Worm (Caenorhabditis elegans): ENCODE data around the gene F44E5.17.

F44E5.17 gene

DNA sequence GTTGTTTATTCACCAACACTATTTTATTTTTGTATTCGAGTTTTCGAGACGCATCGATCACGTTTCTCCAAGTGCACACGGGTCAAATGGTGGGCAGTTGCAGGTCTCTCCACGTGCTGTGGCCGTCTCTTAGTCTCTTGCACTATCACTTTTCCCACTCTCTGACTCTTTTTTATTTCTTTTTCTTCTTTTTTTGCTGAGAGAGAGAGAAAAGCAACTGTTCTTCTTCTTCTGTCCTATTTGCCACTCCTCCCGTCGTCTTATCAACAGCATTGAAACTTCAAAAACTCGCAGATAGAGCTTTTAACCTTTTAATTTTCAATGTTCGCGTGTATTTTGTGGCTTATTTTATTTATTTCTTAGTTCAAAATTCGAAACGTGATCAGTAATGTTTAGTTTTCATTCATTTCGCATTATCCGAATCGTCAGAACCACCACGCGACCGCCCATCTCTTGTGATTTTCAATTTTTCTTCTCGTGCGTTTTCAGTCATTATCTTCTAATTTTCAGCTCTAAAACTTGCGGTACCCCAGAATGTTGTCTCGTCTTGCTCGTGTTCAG lies 19.8 kb downstream of the F44E5.17 start, which contains the start of gene alh-8 (continued):
- TF ChIP-seq fkh-4 (tag; optimal IDR thresholded peaks at IDR 0.05; ENCODE audit: borderline replicate concordance) (no peak), unc-30 (tag; optimal IDR thresholded peaks at IDR 0.05) (no peak), isw-1 (GFP tag; IDR thresholded peaks at IDR 0.05) (no peak), lin-15B (tag; optimal IDR thresholded peaks at IDR 0.05) (no peak), fkh-10 (GFP tag; optimal IDR thresholded peaks at IDR 0.05) (no peak), nhr-12 (tag; optimal IDR thresholded peaks at IDR 0.05) (no peak), elt-2 (tag; optimal IDR thresholded peaks at IDR 0.05) (peak; percentile 55), efl-1 (optimal IDR thresholded peaks at IDR 0.05) (peak; percentile 15 to 30), efl-1 (GFP tag; optimal IDR thresholded peaks at IDR 0.05 in 1 of 2) (no peak), irx-1 (tag; optimal IDR thresholded peaks at IDR 0.05) (no peak), ceh-88 (GFP tag; IDR thresholded peaks at IDR 0.05) (no peak), grh-1 (GFP tag; IDR thresholded peaks at IDR 0.05) (no peak), nhr-237 (tag; optimal IDR thresholded peaks at IDR 0.05) (no peak), elt-3 (tag; optimal IDR thresholded peaks at IDR 0.05) (peak in 2 of 6 experiments; percentile 1 to 15), hlh-17 (GFP tag; optimal IDR thresholded peaks at IDR 0.05; ENCODE audit: borderline replicate concordance) (no peak), pag-3 (tag; optimal IDR thresholded peaks at IDR 0.05; ENCODE audit: borderline replicate concordance, insufficient read depth) (peak; percentile 40), dpl-1 (GFP tag; optimal IDR thresholded peaks at IDR 0.05) (peak in 2 of 3 experiments; percentile 22 to 38), nhr-85 (tag) (peak; percentile 64), unc-130 (tag; optimal IDR thresholded peaks at IDR 0.05) (peak; percentile 46), alr-1 (tag; optimal IDR thresholded peaks at IDR 0.05; ENCODE audit: borderline replicate concordance) (no peak), fos-1 (tag; optimal IDR thresholded peaks at IDR 0.05) (peak; percentile 20), nhr-20 (tag; optimal IDR thresholded peaks at IDR 0.05) (peak; percentile 76), dsc-1 (tag; optimal IDR thresholded peaks at IDR 0.05) (no peak)

DNA sequence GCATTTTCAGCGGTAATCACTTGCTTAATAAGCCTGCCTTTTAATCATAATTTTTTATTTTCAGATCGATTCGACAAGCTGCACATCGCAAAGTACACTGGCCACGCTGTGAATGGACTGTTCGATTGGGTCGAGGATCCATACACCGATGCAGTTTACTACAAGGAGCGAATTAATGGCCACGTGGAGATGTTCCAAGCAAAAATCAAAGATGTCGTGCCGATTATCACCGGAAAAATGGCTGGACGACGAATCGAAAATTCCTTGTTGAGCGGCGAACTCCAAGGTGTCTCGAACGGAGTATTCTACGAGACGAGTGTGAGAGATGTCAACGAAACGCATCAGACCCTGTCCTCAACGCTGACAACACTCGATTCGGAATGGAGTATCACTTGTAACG lies 21.0 kb downstream of the F44E5.17 start:
- TF ChIP-seq nhr-237 (tag; optimal IDR thresholded peaks at IDR 0.05) (no peak), mef-2 (tag; optimal IDR thresholded peaks at IDR 0.05) (no peak), lin-13 (GFP tag; optimal IDR thresholded peaks at IDR 0.05) (no peak), lir-3 (tag; optimal IDR thresholded peaks at IDR 0.05; ENCODE audit: poor library complexity) (no peak), rnt-1 (tag; optimal IDR thresholded peaks at IDR 0.05) (no peak), ceh-88 (GFP tag; IDR thresholded peaks at IDR 0.05) (no peak), pax-3 (tag; optimal IDR thresholded peaks at IDR 0.05) (no peak), dpl-1 (GFP tag; optimal IDR thresholded peaks at IDR 0.05) (no peak), alr-1 (tag; optimal IDR thresholded peaks at IDR 0.05; ENCODE audit: borderline replicate concordance) (no peak), isw-1 (GFP tag; IDR thresholded peaks at IDR 0.05) (no peak), skn-1 (tag; optimal IDR thresholded peaks at IDR 0.05) (no peak), hpl-2 (GFP tag; optimal IDR thresholded peaks at IDR 0.05) (no peak), elt-2 (tag; optimal IDR thresholded peaks at IDR 0.05) (no peak)

DNA sequence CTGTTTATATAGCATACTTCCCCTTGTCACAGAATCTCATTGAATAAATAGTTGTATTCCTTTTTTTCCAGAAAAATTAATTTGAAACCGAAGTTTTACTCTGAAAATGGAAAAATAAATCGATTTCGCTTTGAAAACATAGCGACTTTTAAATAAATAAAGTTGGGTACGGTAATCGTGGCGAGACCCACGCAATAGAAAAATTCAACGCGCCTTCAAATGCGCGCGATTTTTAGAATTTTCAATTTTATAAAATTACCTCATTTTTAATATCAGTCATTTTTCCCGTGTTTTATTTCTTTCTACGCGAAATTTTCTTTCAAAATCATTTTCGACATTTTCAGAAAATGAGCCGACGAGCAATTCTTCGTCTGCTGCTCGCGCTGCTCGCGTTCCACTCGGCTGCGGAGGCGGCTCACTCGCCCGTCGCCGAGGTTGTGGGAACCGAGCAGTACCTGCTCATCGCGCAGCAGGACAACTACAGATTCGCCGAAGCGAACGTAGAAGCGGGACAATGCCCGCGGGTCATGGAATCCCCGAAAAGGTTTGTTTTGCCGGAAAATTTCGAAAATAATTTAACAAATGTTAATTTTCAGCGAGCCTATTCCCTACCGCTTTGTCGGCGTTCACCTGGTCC lies 21.8 kb downstream of the F44E5.17 start, which contains the start of gene F13D12.5:
F13D12.5 (plus strand) TSS at position 345 of the 637 bp plus-strand sequence.
- no peak for TF ChIP-seq isw-1 (GFP tag; IDR thresholded peaks at IDR 0.05)
- TF ChIP-seq nhr-20 (tag; optimal IDR thresholded peaks at IDR 0.05), result no peak
- TF ChIP-seq fkh-4 (tag; optimal IDR thresholded peaks at IDR 0.05; ENCODE audit: borderline replicate concordance), result no peak
- no peak for TF ChIP-seq nhr-28 (tag; optimal IDR thresholded peaks at IDR 0.05)
- no peak for TF ChIP-seq pax-3 (tag; optimal IDR thresholded peaks at IDR 0.05)
- TF ChIP-seq lin-13 (GFP tag; optimal IDR thresholded peaks at IDR 0.05), result no peak
- peak; percentile 30 for TF ChIP-seq nhr-71 (tag; optimal IDR thresholded peaks at IDR 0.05)
- no peak for TF ChIP-seq fkh-8 (tag; optimal IDR thresholded peaks at IDR 0.05)

DNA sequence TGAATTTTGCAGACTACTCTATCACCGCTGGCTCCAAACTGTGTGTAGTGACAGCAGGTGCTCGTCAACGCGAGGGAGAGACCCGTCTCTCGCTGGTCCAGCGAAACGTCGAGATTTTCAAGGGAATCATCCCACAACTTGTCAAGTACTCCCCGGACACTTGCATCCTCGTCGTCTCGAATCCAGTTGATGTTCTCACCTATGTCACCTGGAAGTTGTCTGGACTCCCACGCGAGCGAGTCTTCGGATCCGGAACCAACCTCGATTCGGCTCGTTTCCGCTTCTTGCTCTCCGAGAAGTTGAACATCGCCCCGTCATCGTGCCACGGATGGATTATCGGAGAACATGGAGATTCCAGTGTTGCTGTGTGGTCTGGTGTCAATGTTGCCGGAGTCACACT lies 22.8 kb downstream of the F44E5.17 start:
- TF ChIP-seq ceh-90 (tag; optimal IDR thresholded peaks at IDR 0.05) (no peak), blmp-1 (tag; optimal IDR thresholded peaks at IDR 0.05) (no peak), snu-23 (GFP tag; optimal IDR thresholded peaks at IDR 0.05) (no peak), fkh-10 (GFP tag; optimal IDR thresholded peaks at IDR 0.05) (no peak), ceh-82 (tag; optimal IDR thresholded peaks at IDR 0.05) (no peak), pag-3 (tag; optimal IDR thresholded peaks at IDR 0.05; ENCODE audit: borderline replicate concordance, insufficient read depth) (no peak), xbp-1 (tag; optimal IDR thresholded peaks at IDR 0.05) (no peak), nhr-77 (tag; optimal IDR thresholded peaks at IDR 0.05) (no peak), tbx-2 (tag; optimal IDR thresholded peaks at IDR 0.05) (no peak), nhr-19 (GFP tag; conservative IDR thresholded peaks at IDR 0.05) (no peak), pax-3 (tag; optimal IDR thresholded peaks at IDR 0.05) (no peak), fkh-8 (tag; optimal IDR thresholded peaks at IDR 0.05) (no peak), ceh-8 (GFP tag; optimal IDR thresholded peaks at IDR 0.05) (no peak), lsy-2 (tag; optimal IDR thresholded peaks at IDR 0.05) (no peak), ets-5 (GFP tag; IDR thresholded peaks at IDR 0.05) (no peak), jun-1 (tag; optimal IDR thresholded peaks at IDR 0.05) (no peak)

Measured in whole organism, L1 larva.